Fruit fly (Drosophila melanogaster): ENCODE measurements around the gene eIF4H1.

eIF4H1 gene

DNA sequence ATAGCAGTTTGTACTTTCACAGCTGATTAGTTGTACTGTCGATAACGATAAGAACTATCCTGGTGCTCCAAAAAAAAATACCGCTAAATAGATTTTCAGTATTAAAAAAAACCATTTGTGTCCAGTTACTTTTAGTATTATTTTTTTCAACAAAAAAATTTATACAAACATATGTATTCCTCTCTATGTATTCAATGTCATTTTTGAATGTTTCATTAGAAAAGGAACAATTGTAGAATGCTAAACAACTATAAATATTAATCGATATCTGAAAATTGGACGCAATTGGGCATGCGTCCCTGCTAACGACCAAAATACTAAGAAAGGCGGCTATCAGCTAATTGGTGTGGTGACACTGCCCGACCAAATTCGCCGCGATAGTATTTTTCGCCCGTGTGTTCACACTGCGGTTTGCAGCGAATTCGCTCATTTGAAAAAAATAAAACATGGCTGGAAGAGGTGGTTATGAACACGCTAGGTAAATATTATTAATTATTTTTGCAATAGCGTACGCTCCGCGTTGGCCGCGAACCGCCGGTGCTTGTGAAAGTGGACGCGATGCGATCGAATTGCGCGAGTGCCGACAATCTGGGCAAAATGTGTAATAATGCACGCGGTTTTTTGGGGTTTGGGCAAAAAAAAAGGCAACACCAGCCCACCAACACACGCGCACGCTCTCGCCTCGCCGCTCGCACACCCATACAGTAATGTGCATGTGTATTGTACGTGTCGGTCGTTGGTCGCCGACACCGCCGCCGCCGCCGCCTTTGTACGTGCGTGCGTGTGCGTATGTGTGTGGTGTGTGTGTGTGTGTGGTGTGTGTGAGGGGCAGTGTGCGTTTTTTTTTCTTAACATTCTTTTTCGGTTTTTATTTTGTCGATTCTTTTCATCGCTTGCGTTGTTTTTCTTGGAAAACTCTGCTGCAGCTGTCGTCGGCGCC lies at the start of gene eIF4H1, which contains the start of gene CG34015 (continued):
- TF ChIP-seq toy (GFP tag; IDR thresholded peaks at IDR 0.05) (no peak), sima (GFP tag; optimal IDR thresholded peaks at IDR 0.05) (no peak), stc (GFP tag; IDR thresholded peaks at IDR 0.05) (no peak; the same call in 1 of the 2 replicates), CoRest (tag; optimal IDR thresholded peaks at IDR 0.05) (peak; percentile 24), ac (GFP tag; optimal IDR thresholded peaks at IDR 0.05) (no peak), C15 (GFP tag; IDR thresholded peaks at IDR 0.05) (no peak), CG42726 (GFP tag; IDR thresholded peaks at IDR 0.05; ENCODE audit: partially characterized antibody) (peak; percentile 21; the same call in 1 of the 2 replicates), Fer1 (GFP tag; optimal IDR thresholded peaks at IDR 0.05) (peak; percentile 32), CG2199 (GFP tag; IDR thresholded peaks at IDR 0.05) (0 out of 3 replicates have a peak, but pooled peaks have one; percentile 24), Rx (GFP tag; IDR thresholded peaks at IDR 0.05) (no peak), Poxn (GFP tag; IDR thresholded peaks at IDR 0.05) (no peak), CG12942 (GFP tag; optimal IDR thresholded peaks at IDR 0.05) (no peak), CG3407 (GFP tag; optimal IDR thresholded peaks at IDR 0.05) (no peak), Mes4 (GFP tag; optimal IDR thresholded peaks at IDR 0.05) (no peak), CG34376 (GFP tag; optimal IDR thresholded peaks at IDR 0.05) (peak; percentile 17), CG15696 (tag; optimal IDR thresholded peaks at IDR 0.05) (no peak), dati (GFP tag; IDR thresholded peaks at IDR 0.05) (no peak), ERR (GFP tag; optimal IDR thresholded peaks at IDR 0.05) (no peak), CG1603 (tag; optimal IDR thresholded peaks at IDR 0.05) (peak; percentile 12), mld (GFP tag; IDR thresholded peaks at IDR 0.05; ENCODE audit: partially characterized antibody) (no peak), gsb (GFP tag; IDR thresholded peaks at IDR 0.05) (no peak), CG15601 (tag; optimal IDR thresholded peaks at IDR 0.05) (peak; percentile 50), ranshi (GFP tag; IDR thresholded peaks at IDR 0.05) (no peak), CG7987 (GFP tag; optimal IDR thresholded peaks at IDR 0.05) (peak; percentile 22), Bteb2 (GFP tag; optimal IDR thresholded peaks at IDR 0.05) (no peak), Nf-YA (GFP tag; IDR thresholded peaks at IDR 0.05) (no peak), jumu (GFP tag; optimal IDR thresholded peaks at IDR 0.05) (no peak), dm (GFP tag; optimal IDR thresholded peaks at IDR 0.05) (peak; percentile 70), Optix (GFP tag; IDR thresholded peaks at IDR 0.05) (no peak), phol (tag; optimal IDR thresholded peaks at IDR 0.05) (peak; percentile 68), Hr39 (optimal IDR thresholded peaks at IDR 0.05) (no peak), CG2875 (GFP tag; optimal IDR thresholded peaks at IDR 0.05) (no peak), hbn (GFP tag; IDR thresholded peaks at IDR 0.05; ENCODE audit: partially characterized antibody) (peak; percentile 52), Dip3 (GFP tag; optimal IDR thresholded peaks at IDR 0.05) (no peak), stwl (tag; optimal IDR thresholded peaks at IDR 0.05) (peak; percentile 48), Doc3 (GFP tag; IDR thresholded peaks at IDR 0.05; ENCODE audit: partially characterized antibody) (peak; percentile 53; the same call in 1 of the 3 replicates), CG18262 (tag; optimal IDR thresholded peaks at IDR 0.05) (peak; percentile 2), CG34224 (GFP tag; IDR thresholded peaks at IDR 0.05; ENCODE audit: partially characterized antibody) (peak; percentile 22; the same call in 1 of the 3 replicates), Deaf1 (tag; optimal IDR thresholded peaks at IDR 0.05) (no peak), shn (GFP tag; optimal IDR thresholded peaks at IDR 0.05) (no peak), wor (GFP tag; IDR thresholded peaks at IDR 0.05) (no peak), ase (GFP tag; IDR thresholded peaks at IDR 0.05) (no peak), Doc2 (GFP tag; IDR thresholded peaks at IDR 0.05) (no peak), CHES-1-like (GFP tag; optimal IDR thresholded peaks at IDR 0.05) (no peak), usp (GFP tag; optimal IDR thresholded peaks at IDR 0.05) (no peak), CTCF (GFP tag; optimal IDR thresholded peaks at IDR 0.05) (no peak), CG3838 (GFP tag; optimal IDR thresholded peaks at IDR 0.05) (no peak), NFAT (GFP tag; IDR thresholded peaks at IDR 0.05) (no peak), Lhr (GFP tag; optimal IDR thresholded peaks at IDR 0.05) (peak; percentile 26), CG7745 (tag; optimal IDR thresholded peaks at IDR 0.05) (no peak)
